Fruit fly (Drosophila melanogaster) whole organism, embryonic: Measurements from ENCODE around the gene Acp65Aa.

Experiments
- Ada2b ChIP-seq: fragments of 200-800 bp; sonication (Bioruptor generic); IDR thresholded peaks from 2 replicates; pipeline ENCODE4 v1.3.6; 2022; ENCODE audit warnings: missing biosample characterization, missing genetic modification characterization
- BtbVII ChIP-seq: fragments of 200-800 bp; sonication (Bioruptor generic); optimal IDR thresholded peaks from 3 replicates; lab custom pipeline; 2017; ENCODE audit warnings: missing biosample characterization, mild to moderate bottlenecking, missing genetic modification characterization
- Bteb2 ChIP-seq: fragments of 200-800 bp; sonication (Bioruptor generic); optimal IDR thresholded peaks from 2 replicates; lab custom pipeline; 2016; ENCODE audit warnings: missing biosample characterization, missing genetic modification characterization
- CG1024 ChIP-seq: fragments of 200-800 bp; sonication (Bioruptor generic); IDR thresholded peaks from 2 replicates; pipeline ENCODE4 v1.3.6; 2022; ENCODE audit warnings: missing biosample characterization, missing genetic modification characterization
- CG11398 ChIP-seq: fragments of 200-800 bp; sonication (Bioruptor generic); optimal IDR thresholded peaks from 2 replicates; lab custom pipeline; 2016; ENCODE audit warnings: missing biosample characterization, missing genetic modification characterization
- CG1233 ChIP-seq: fragments of 200-800 bp; sonication (Bioruptor generic); optimal IDR thresholded peaks from 4 replicates; lab custom pipeline; 2018; ENCODE audit warnings: missing biosample characterization, mild to moderate bottlenecking, missing genetic modification characterization
- CG14050 ChIP-seq: fragments of 200-800 bp; sonication (Bioruptor generic); IDR thresholded peaks from 3 replicates; pipeline ENCODE4 v1.3.6; 2022; ENCODE audit warnings: missing biosample characterization, missing genetic modification characterization
- CG1603 ChIP-seq: fragments of 200-800 bp; sonication (Bioruptor generic); optimal IDR thresholded peaks from 2 replicates; lab custom pipeline; 2019; ENCODE audit warnings: missing biosample characterization, mild to moderate bottlenecking, missing genetic modification characterization, moderate library complexity
- CG16813 ChIP-seq: fragments of 200-800 bp; sonication (Bioruptor generic); IDR thresholded peaks from 3 replicates; pipeline ENCODE4 v1.3.6; 2022; ENCODE audit warnings: missing biosample characterization, missing genetic modification characterization; ENCODE audit not compliant: partially characterized antibody
- CG17328 ChIP-seq: fragments of 200-800 bp; sonication (Bioruptor generic); IDR thresholded peaks from 2 replicates; pipeline ENCODE4 v1.3.6; 2022; ENCODE audit warnings: missing biosample characterization, missing genetic modification characterization
- CG1792 ChIP-seq: fragments of 200-800 bp; sonication (Bioruptor generic); optimal IDR thresholded peaks from 2 replicates; lab custom pipeline; 2016; ENCODE audit warnings: missing biosample characterization, missing genetic modification characterization
- CG1832 ChIP-seq: fragments of 200-800 bp; sonication (Bioruptor generic); optimal IDR thresholded peaks from 2 replicates; lab custom pipeline; 2017; ENCODE audit warnings: missing biosample characterization, mild to moderate bottlenecking, missing genetic modification characterization, inconsistent platforms
- CG18476 ChIP-seq: fragments of 200-800 bp; sonication (Bioruptor generic); optimal IDR thresholded peaks from 2 replicates; lab custom pipeline; 2016; ENCODE audit warnings: missing biosample characterization, mild to moderate bottlenecking, missing genetic modification characterization
- CG2120 ChIP-seq: fragments of 200-800 bp; sonication (Bioruptor generic); optimal IDR thresholded peaks from 3 replicates; lab custom pipeline; 2016; ENCODE audit warnings: missing biosample characterization, missing genetic modification characterization
- CG3281 ChIP-seq: fragments of 200-800 bp; sonication (Bioruptor generic); optimal IDR thresholded peaks from 3 replicates; lab custom pipeline; 2017; ENCODE audit warnings: missing biosample characterization, mild to moderate bottlenecking, missing genetic modification characterization
- CG34376 ChIP-seq: fragments of 200-800 bp; sonication (Bioruptor generic); optimal IDR thresholded peaks from 2 replicates; lab custom pipeline; 2018; ENCODE audit warnings: missing biosample characterization, mild to moderate bottlenecking, missing genetic modification characterization
- CG4854 ChIP-seq: fragments of 200-800 bp; sonication (Bioruptor generic); optimal IDR thresholded peaks from 2 replicates; lab custom pipeline; 2016; ENCODE audit warnings: missing biosample characterization, missing genetic modification characterization, inconsistent platforms
- CG5953 ChIP-seq: fragments of 200-800 bp; sonication (Bioruptor generic); IDR thresholded peaks from 2 replicates; pipeline ENCODE4 v1.3.6; 2022; ENCODE audit warnings: missing biosample characterization, missing genetic modification characterization
- CG7786 ChIP-seq: fragments of 200-800 bp; sonication (Bioruptor generic); optimal IDR thresholded peaks from 2 replicates; lab custom pipeline; 2016; ENCODE audit warnings: missing biosample characterization, missing genetic modification characterization
- CG8359 ChIP-seq: fragments of 200-800 bp; sonication (Bioruptor generic); optimal IDR thresholded peaks from 2 replicates; lab custom pipeline; 2017; ENCODE audit warnings: missing biosample characterization, mild to moderate bottlenecking, missing genetic modification characterization, borderline replicate concordance
- Dad ChIP-seq: fragments of 200-800 bp; sonication (Bioruptor generic); optimal IDR thresholded peaks from 3 replicates; lab custom pipeline; 2016; ENCODE audit warnings: missing biosample characterization, missing genetic modification characterization
- Dll ChIP-seq: fragments of 200-800 bp; sonication (Bioruptor generic); IDR thresholded peaks from 4 replicates; pipeline ENCODE4 v1.3.6; 2022; ENCODE audit warnings: missing biosample characterization, missing genetic modification characterization; ENCODE audit not compliant: partially characterized antibody
- H2.0 ChIP-seq: fragments of 200-800 bp; sonication (Bioruptor generic); IDR thresholded peaks from 2 replicates; pipeline ENCODE4 v1.3.6; 2022; ENCODE audit warnings: missing biosample characterization, missing genetic modification characterization
- Hr3 ChIP-seq: fragments of 200-800 bp; sonication (Bioruptor generic); optimal IDR thresholded peaks from 3 replicates; lab custom pipeline; 2016; ENCODE audit warnings: missing biosample characterization, missing genetic modification characterization
- Nf-YB ChIP-seq: fragments of 200-800 bp; sonication (Bioruptor generic); optimal IDR thresholded peaks from 3 replicates; lab custom pipeline; 2019; ENCODE audit warnings: missing biosample characterization, mild to moderate bottlenecking, missing genetic modification characterization, moderate library complexity
- Ptx1 ChIP-seq: fragments of 200-800 bp; sonication (Bioruptor generic); IDR thresholded peaks from 2 replicates; pipeline ENCODE4 v1.3.6; 2022; ENCODE audit warnings: missing biosample characterization, missing genetic modification characterization
- Sry-δ ChIP-seq: fragments of 200-800 bp; sonication (Bioruptor generic); optimal IDR thresholded peaks from 2 replicates; lab custom pipeline; 2016; ENCODE audit warnings: missing biosample characterization, missing genetic modification characterization
- aop ChIP-seq: fragments of 200-800 bp; sonication (Bioruptor generic); IDR thresholded peaks from 2 replicates; pipeline ENCODE4 v1.3.6; 2022; ENCODE audit warnings: missing biosample characterization, missing genetic modification characterization
- ara ChIP-seq: fragments of 200-800 bp; sonication (Bioruptor generic); IDR thresholded peaks from 2 replicates; pipeline ENCODE4 v1.3.6; 2022; ENCODE audit warnings: missing biosample characterization, missing genetic modification characterization
- ato ChIP-seq: fragments of 200-800 bp; sonication (Bioruptor generic); IDR thresholded peaks from 2 replicates; pipeline ENCODE4 v1.3.6; 2022; ENCODE audit warnings: missing biosample characterization, missing genetic modification characterization; ENCODE audit not compliant: partially characterized antibody
- bowl ChIP-seq: fragments of 200-800 bp; sonication (Bioruptor generic); IDR thresholded peaks from 2 replicates; pipeline ENCODE4 v1.3.6; 2022; ENCODE audit warnings: missing biosample characterization, missing genetic modification characterization
- cg ChIP-seq: fragments of 200-800 bp; sonication (Bioruptor generic); optimal IDR thresholded peaks from 3 replicates; lab custom pipeline; 2019; ENCODE audit warnings: missing biosample characterization, mild to moderate bottlenecking, missing genetic modification characterization, moderate library complexity
- dm ChIP-seq: fragments of 200-800 bp; sonication (Bioruptor generic); optimal IDR thresholded peaks from 3 replicates; lab custom pipeline; 2016; ENCODE audit warnings: missing biosample characterization, missing genetic modification characterization
- en ChIP-seq: fragments of 200-800 bp; sonication (Bioruptor generic); optimal IDR thresholded peaks from 2 replicates; lab custom pipeline; 2016; ENCODE audit warnings: missing biosample characterization, missing genetic modification characterization
- esg ChIP-seq: fragments of 200-800 bp; sonication (Bioruptor generic); conservative IDR thresholded peaks from 2 replicates; pipeline ENCODE4 v1.3.6; 2022; ENCODE audit warnings: missing biosample characterization, missing genetic modification characterization
- fd64A ChIP-seq: fragments of 200-800 bp; sonication (Bioruptor generic); optimal IDR thresholded peaks from 3 replicates; lab custom pipeline; 2018; ENCODE audit warnings: missing biosample characterization, mild to moderate bottlenecking, missing genetic modification characterization
- fru ChIP-seq: fragments of >200 bp; optimal IDR thresholded peaks from 2 replicates; lab custom pipeline; 2017
- ken ChIP-seq: fragments of 200-800 bp; sonication (Bioruptor generic); IDR thresholded peaks from 3 replicates; pipeline ENCODE4 v1.3.6; 2022; ENCODE audit warnings: missing biosample characterization, missing genetic modification characterization
- knrl ChIP-seq: fragments of 200-800 bp; sonication (Bioruptor generic); IDR thresholded peaks from 3 replicates; pipeline ENCODE4 v1.3.6; 2022; ENCODE audit warnings: missing biosample characterization, missing genetic modification characterization; ENCODE audit not compliant: partially characterized antibody
- onecut ChIP-seq: fragments of 200-800 bp; sonication (Bioruptor generic); IDR thresholded peaks from 2 replicates; pipeline ENCODE4 v1.3.6; 2022; ENCODE audit warnings: missing biosample characterization, missing genetic modification characterization
- pita ChIP-seq: fragments of 200-800 bp; sonication (Bioruptor generic); optimal IDR thresholded peaks from 2 replicates; lab custom pipeline; 2017; ENCODE audit warnings: missing biosample characterization, mild to moderate bottlenecking, missing genetic modification characterization
- salm ChIP-seq: fragments of 200-800 bp; sonication (Bioruptor generic); optimal IDR thresholded peaks from 2 replicates; lab custom pipeline; 2018; ENCODE audit warnings: missing biosample characterization, mild to moderate bottlenecking, missing genetic modification characterization
- slp2 ChIP-seq: fragments of 200-800 bp; sonication (Bioruptor generic); optimal IDR thresholded peaks from 2 replicates; lab custom pipeline; 2016; ENCODE audit warnings: missing biosample characterization, missing genetic modification characterization
- tup ChIP-seq: fragments of 200-800 bp; sonication (Bioruptor generic); optimal IDR thresholded peaks from 2 replicates; lab custom pipeline; 2016; ENCODE audit warnings: missing biosample characterization, mild to moderate bottlenecking, missing genetic modification characterization, moderate library complexity
- zfh1 ChIP-seq: fragments of 200-800 bp; sonication (Bioruptor generic); IDR thresholded peaks from 3 replicates; pipeline ENCODE4 v1.3.6; 2022; ENCODE audit warnings: missing biosample characterization, missing genetic modification characterization

Gene Acp65Aa

dm6 chr3L:6181776-6182175 is 29.2 kb upstream of the Acp65Aa start, which contains the start of gene CG10274 (continued):
- TF ChIP-seq CG5953 (GFP tag; lab: Robert Waterston, UW) (no peak), knrl (peak; percentile 21; the same call in 1 of the 3 replicates), CG1024 (0 out of 2 replicates have a peak, but pooled peaks have one; percentile 26), salm (tag; lab: Kevin White, UChicago) (no peak), fru (lab: Kevin White, UChicago) (no peak), CG4854 (GFP tag; lab: Kevin White, UChicago) (peak; percentile 63), CG1832 (GFP tag; lab: Kevin White, UChicago) (no peak), CG34376 (GFP tag; lab: Kevin White, UChicago) (peak; percentile 41), tup (GFP tag; lab: Kevin White, UChicago) (no peak), ken (GFP tag; lab: Robert Waterston, UW) (peak; percentile 55; the same call in 2 of the 3 replicates), dm (peak; percentile 30), Nf-YB (GFP tag; lab: Kevin White, UChicago) (peak; percentile 46), Ada2b (GFP tag; lab: Robert Waterston, UW) (peak; percentile 60), CG14050 (GFP tag; lab: Robert Waterston, UW) (peak; percentile 34; the same call in 1 of the 3 replicates), ara (GFP tag; lab: Robert Waterston, UW) (no peak), CG2120 (GFP tag; lab: Kevin White, UChicago) (peak; percentile 91), Bteb2 (GFP tag; lab: Kevin White, UChicago) (peak; percentile 75), slp2 (GFP tag; lab: Kevin White, UChicago) (peak; percentile 61), cg (no peak), BtbVII (GFP tag; lab: Kevin White, UChicago) (no peak), pita (GFP tag; lab: Kevin White, UChicago) (no peak), Hr3 (peak; percentile 80), CG11398 (GFP tag; lab: Kevin White, UChicago) (no peak), Dad (GFP tag; lab: Kevin White, UChicago) (peak; percentile 49), zfh1 (peak; percentile 53; the same call in 1 of the 3 replicates), CG1233 (GFP tag; lab: Kevin White, UChicago) (peak; percentile 65), en (no peak), fd64A (GFP tag; lab: Kevin White, UChicago) (no peak), CG1603 (tag; lab: Kevin White, UChicago) (no peak), bowl (GFP tag; lab: Robert Waterston, UW) (no peak), Sry-δ (GFP tag; lab: Kevin White, UChicago) (peak; percentile 44), onecut (GFP tag; lab: Robert Waterston, UW) (no peak), CG1792 (peak; percentile 43), H2.0 (GFP tag; lab: Robert Waterston, UW) (peak; percentile 56; the same call in 1 of the 2 replicates), CG16813 (no peak), CG17328 (peak; percentile 49; the same call in 1 of the 2 replicates), CG8359 (no peak), Ptx1 (GFP tag; lab: Robert Waterston, UW) (peak; percentile 76), ato (no peak), aop (GFP tag; lab: Robert Waterston, UW) (no peak), CG18476 (GFP tag; lab: Kevin White, UChicago) (peak; percentile 44), CG7786 (GFP tag; lab: Kevin White, UChicago) (peak; percentile 71), esg (peak; percentile 54; the same call in 1 of the 2 replicates), CG3281 (GFP tag; lab: Kevin White, UChicago) (no peak), Dll (GFP tag; lab: Robert Waterston, UW) (no peak)
